Worm (Caenorhabditis elegans) whole organism, L3 larva: ENCODE data around the gene F31A3.3.

ENCODE experiments used
- R02D3.7 ChIP-seq: fragments of 150-350 bp; optimal IDR thresholded peaks from 2 replicates; lab custom pipeline; 2014; ENCODE audit warnings: missing biosample characterization, missing genetic modification characterization
- ZK546.5 ChIP-seq: sonication (generic microtip); optimal IDR thresholded peaks from 2 replicates; lab custom pipeline; 2017; ENCODE audit warnings: missing biosample characterization, missing genetic modification characterization
- aly-2 ChIP-seq: fragments of 150-350 bp; optimal IDR thresholded peaks from 2 replicates; lab custom pipeline; 2014; ENCODE audit warnings: missing biosample characterization, missing genetic modification characterization
- ama-1 ChIP-seq: fragments of 150-350 bp; optimal IDR thresholded peaks from 2 replicates; lab custom pipeline; 2018
- ceh-16 ChIP-seq: sonication (generic microtip); optimal IDR thresholded peaks from 2 replicates; lab custom pipeline; 2017; ENCODE audit warnings: missing biosample characterization, missing genetic modification characterization
- ceh-28 ChIP-seq: fragments of 150-350 bp; optimal IDR thresholded peaks from 2 replicates; lab custom pipeline; 2014; ENCODE audit warnings: missing biosample characterization, missing genetic modification reagents, missing genetic modification characterization
- ceh-82 ChIP-seq: fragments of 150-350 bp; optimal IDR thresholded peaks from 2 replicates; lab custom pipeline; 2014; ENCODE audit warnings: missing biosample characterization, missing genetic modification characterization
- ceh-9 ChIP-seq: sonication (generic microtip); optimal IDR thresholded peaks from 2 replicates; lab custom pipeline; 2018; ENCODE audit warnings: missing biosample characterization, missing genetic modification characterization
- daf-12 ChIP-seq: fragments of 150-350 bp; optimal IDR thresholded peaks from 2 replicates; lab custom pipeline; 2014; ENCODE audit warnings: missing biosample characterization, missing genetic modification reagents, missing genetic modification characterization
- egl-27 ChIP-seq: sonication (generic microtip); optimal IDR thresholded peaks from 4 replicates; lab custom pipeline; 2017; ENCODE audit warnings: missing biosample characterization, missing genetic modification reagents, missing genetic modification characterization
- egl-5 ChIP-seq: fragments of 150-350 bp; optimal IDR thresholded peaks from 2 replicates; lab custom pipeline; 2017; ENCODE audit warnings: missing biosample characterization, missing genetic modification reagents, missing genetic modification characterization, inconsistent platforms
- elt-1 ChIP-seq: fragments of 150-350 bp; optimal IDR thresholded peaks from 2 replicates; lab custom pipeline; 2014; ENCODE audit warnings: missing biosample characterization, missing genetic modification characterization
- elt-2 ChIP-seq: sonication (generic microtip); optimal IDR thresholded peaks from 2 replicates; lab custom pipeline; 2016; ENCODE audit warnings: missing genetic modification reagents, mild to moderate bottlenecking, missing genetic modification characterization, missing compliant biosample characterization
- elt-3 ChIP-seq, 3 experiments: fragments of 150-350 bp in 1 of 3; sonication (generic microtip) in 2 of 3; optimal IDR thresholded peaks; 2 replicates in 2 of 3; 4 replicates in 1 of 3; lab custom pipeline; 2014 to 2017; ENCODE audit warnings: missing biosample characterization in 3 of 3, missing genetic modification characterization in 3 of 3
- eor-1 ChIP-seq, 2 experiments: fragments of 150-350 bp; optimal IDR thresholded peaks; 2 replicates each; lab custom pipeline; 2014 to 2018; ENCODE audit warnings: missing biosample characterization in 2 of 2, missing genetic modification characterization in 2 of 2
- fkh-10 ChIP-seq: sonication (generic microtip); optimal IDR thresholded peaks from 2 replicates; lab custom pipeline; 2017; ENCODE audit warnings: missing biosample characterization, missing genetic modification reagents, missing genetic modification characterization
- fkh-2 ChIP-seq: fragments of 150-350 bp; optimal IDR thresholded peaks from 2 replicates; lab custom pipeline; 2014; ENCODE audit warnings: missing biosample characterization, missing genetic modification reagents, missing genetic modification characterization
- fos-1 ChIP-seq: fragments of 150-350 bp; optimal IDR thresholded peaks from 2 replicates; lab custom pipeline; 2014; ENCODE audit warnings: missing biosample characterization, missing genetic modification characterization
- hmg-11 ChIP-seq: sonication (generic microtip); optimal IDR thresholded peaks from 2 replicates; lab custom pipeline; 2016; ENCODE audit warnings: missing genetic modification characterization, missing compliant biosample characterization
- jun-1 ChIP-seq: fragments of 150-350 bp; optimal IDR thresholded peaks from 2 replicates; lab custom pipeline; 2014; ENCODE audit warnings: missing biosample characterization, missing genetic modification reagents, missing genetic modification characterization
- lin-15B ChIP-seq: fragments of 150-350 bp; optimal IDR thresholded peaks from 2 replicates; lab custom pipeline; 2014; ENCODE audit warnings: missing biosample characterization, missing genetic modification characterization
- lin-39 ChIP-seq: fragments of 150-350 bp; optimal IDR thresholded peaks from 2 replicates; lab custom pipeline; 2018; ENCODE audit warnings: missing biosample characterization, missing genetic modification reagents, missing genetic modification characterization
- lsy-12 ChIP-seq: sonication (generic microtip); optimal IDR thresholded peaks from 2 replicates; lab custom pipeline; 2016; ENCODE audit warnings: mild to moderate bottlenecking, missing genetic modification characterization, missing compliant biosample characterization
- mdl-1 ChIP-seq: fragments of 150-350 bp; optimal IDR thresholded peaks from 2 replicates; lab custom pipeline; 2014; ENCODE audit warnings: missing biosample characterization, missing genetic modification characterization
- mml-1 ChIP-seq: fragments of 150-350 bp; sonication (generic microtip); optimal IDR thresholded peaks from 3 replicates; lab custom pipeline; 2014; ENCODE audit warnings: missing biosample characterization, missing genetic modification characterization
- nfya-1 ChIP-seq: sonication (generic microtip); optimal IDR thresholded peaks from 2 replicates; lab custom pipeline; 2017; ENCODE audit warnings: missing genetic modification characterization, mild to moderate bottlenecking, missing compliant biosample characterization, antibody characterized with exemption, moderate library complexity; ENCODE audit not compliant: insufficient read depth
- nhr-11 ChIP-seq: fragments of 150-350 bp; optimal IDR thresholded peaks from 2 replicates; lab custom pipeline; 2014; ENCODE audit warnings: missing biosample characterization, missing genetic modification characterization
- nhr-12 ChIP-seq: fragments of 150-350 bp; optimal IDR thresholded peaks from 2 replicates; lab custom pipeline; 2014; ENCODE audit warnings: missing biosample characterization, missing genetic modification characterization
- nhr-23 ChIP-seq: fragments of 150-350 bp; optimal IDR thresholded peaks from 2 replicates; lab custom pipeline; 2014; ENCODE audit warnings: missing biosample characterization, missing genetic modification reagents, missing genetic modification characterization
- nhr-237 ChIP-seq: fragments of 150-350 bp; optimal IDR thresholded peaks from 2 replicates; lab custom pipeline; 2014; ENCODE audit warnings: missing biosample characterization, missing genetic modification characterization
- nhr-25 ChIP-seq: sonication (generic microtip); optimal IDR thresholded peaks from 2 replicates; lab custom pipeline; 2017; ENCODE audit warnings: missing biosample characterization, missing genetic modification characterization
- nhr-28 ChIP-seq: fragments of 150-350 bp; optimal IDR thresholded peaks from 2 replicates; lab custom pipeline; 2014; ENCODE audit warnings: missing biosample characterization, missing genetic modification characterization
- nhr-43 ChIP-seq: sonication (generic microtip); optimal IDR thresholded peaks from 2 replicates; lab custom pipeline; 2016; ENCODE audit warnings: mild to moderate bottlenecking, missing genetic modification characterization, missing compliant biosample characterization; ENCODE audit not compliant: poor library complexity, severe bottlenecking
- nhr-67 ChIP-seq: fragments of 150-350 bp; optimal IDR thresholded peaks from 2 replicates; lab custom pipeline; 2014; ENCODE audit warnings: missing biosample characterization, missing genetic modification characterization
- nhr-76 ChIP-seq: fragments of 150-350 bp; sonication (generic microtip); optimal IDR thresholded peaks from 5 replicates; lab custom pipeline; 2014; ENCODE audit warnings: missing biosample characterization, missing genetic modification characterization
- nhr-77 ChIP-seq: fragments of 150-350 bp; optimal IDR thresholded peaks from 2 replicates; lab custom pipeline; 2014; ENCODE audit warnings: missing biosample characterization, missing genetic modification characterization
- pha-4 ChIP-seq: fragments of 150-350 bp; optimal IDR thresholded peaks from 2 replicates; lab custom pipeline; 2014; ENCODE audit warnings: missing biosample characterization, missing genetic modification reagents, missing genetic modification characterization
- pqm-1 ChIP-seq: fragments of 150-350 bp; optimal IDR thresholded peaks from 2 replicates; lab custom pipeline; 2017; ENCODE audit warnings: missing biosample characterization, missing genetic modification characterization, inconsistent platforms
- sea-2 ChIP-seq: fragments of 150-350 bp; sonication (generic microtip); optimal IDR thresholded peaks from 4 replicates; lab custom pipeline; 2014; ENCODE audit warnings: missing biosample characterization, missing genetic modification reagents, missing genetic modification characterization
- skn-1 ChIP-seq: fragments of 150-350 bp; optimal IDR thresholded peaks from 2 replicates; lab custom pipeline; 2014; ENCODE audit warnings: missing biosample characterization, missing genetic modification characterization
- snpc-4 ChIP-seq: fragments of 150-350 bp; optimal IDR thresholded peaks from 2 replicates; lab custom pipeline; 2014; ENCODE audit warnings: missing biosample characterization, missing genetic modification characterization
- tbx-2 ChIP-seq: sonication (generic microtip); optimal IDR thresholded peaks from 2 replicates; lab custom pipeline; 2016; ENCODE audit warnings: mild to moderate bottlenecking, missing genetic modification characterization, missing compliant biosample characterization
- unc-39 ChIP-seq: sonication (generic microtip); optimal IDR thresholded peaks from 4 replicates; lab custom pipeline; 2017; ENCODE audit warnings: missing biosample characterization, missing genetic modification characterization
- unc-62 ChIP-seq: fragments of 150-350 bp; sonication (generic microtip); optimal IDR thresholded peaks from 4 replicates; lab custom pipeline; 2014; ENCODE audit warnings: missing biosample characterization, missing genetic modification reagents, missing genetic modification characterization
- zag-1 ChIP-seq: fragments of 150-350 bp; optimal IDR thresholded peaks from 2 replicates; lab custom pipeline; 2014; ENCODE audit warnings: missing biosample characterization, missing genetic modification characterization
- ztf-11 ChIP-seq: fragments of 150-350 bp; optimal IDR thresholded peaks from 2 replicates; lab custom pipeline; 2014; ENCODE audit warnings: missing biosample characterization, missing genetic modification characterization
- ztf-4 ChIP-seq: fragments of 150-350 bp; optimal IDR thresholded peaks from 2 replicates; lab custom pipeline; 2014; ENCODE audit warnings: missing biosample characterization, missing genetic modification characterization

The F31A3.3 gene

ce11 chrX:17505547-17506181 is 28.2 kb downstream of the F31A3.3 start:
- TF ChIP-seq elt-1 (tag; lab: Kevin White, UChicago) (peak; percentile 7), elt-2 (tag; lab: Kevin White, UChicago) (peak; percentile 85), jun-1 (no peak), ZK546.5 (no peak), snpc-4 (tag; lab: Kevin White, UChicago) (peak; percentile 28), pha-4 (tag; lab: Kevin White, UChicago) (peak; percentile 87), sea-2 (GFP tag; lab: Kevin White, UChicago) (no peak), egl-5 (peak; percentile 81), ama-1 (no peak), nhr-28 (no peak), pqm-1 (tag; lab: Kevin White, UChicago) (peak; percentile 58), ztf-4 (tag; lab: Kevin White, UChicago) (no peak), nhr-77 (tag; lab: Kevin White, UChicago) (no peak), ceh-16 (tag; lab: Kevin White, UChicago) (no peak), unc-62 (GFP tag; lab: Kevin White, UChicago) (peak; percentile 42), ceh-82 (tag; lab: Kevin White, UChicago) (no peak), nhr-67 (tag; lab: Kevin White, UChicago) (no peak), R02D3.7 (peak; percentile 53), egl-27 (tag; lab: Kevin White, UChicago) (peak; percentile 70), fkh-2 (tag; lab: Kevin White, UChicago) (no peak), aly-2 (no peak), fkh-10 (GFP tag; lab: Kevin White, UChicago) (peak; percentile 26), zag-1 (no peak), nhr-76 (tag; lab: Kevin White, UChicago) (no peak), nhr-237 (tag; lab: Kevin White, UChicago) (no peak), nhr-11 (tag; lab: Kevin White, UChicago) (peak; percentile 71), skn-1 (no peak), daf-12 (peak; percentile 36), fos-1 (tag; lab: Kevin White, UChicago) (no peak), nhr-25 (tag; lab: Kevin White, UChicago) (peak; percentile 19), ceh-28 (tag; lab: Kevin White, UChicago) (peak; percentile 78), tbx-2 (peak; percentile 71), eor-1 (tag; optimal IDR thresholded peaks at IDR 0.05; lab: Kevin White, UChicago) (no peak), nhr-43 (tag; lab: Kevin White, UChicago) (peak; percentile 64), mdl-1 (peak; percentile 87), lsy-12 (tag; lab: Kevin White, UChicago) (peak; percentile 23), lin-15B (tag; lab: Kevin White, UChicago) (peak; percentile 37), mml-1 (tag; lab: Kevin White, UChicago) (no peak), unc-39 (tag; lab: Kevin White, UChicago) (no peak), hmg-11 (peak; percentile 70), elt-3 (tag; optimal IDR thresholded peaks at IDR 0.05; lab: Kevin White, UChicago) (no peak), ztf-11 (no peak), nhr-12 (tag; lab: Kevin White, UChicago) (no peak), nhr-23 (peak; percentile 60), lin-39 (tag; lab: Kevin White, UChicago) (peak; percentile 68), nfya-1 (tag; lab: Kevin White, UChicago) (peak; percentile 89), ceh-9 (tag; lab: Kevin White, UChicago) (no peak)
